Fruit fly (Drosophila melanogaster): Measurements from ENCODE around the gene Klp3A.

- TF ChIP-seq CG3065 (GFP tag; optimal IDR thresholded peaks at IDR 0.05) (peak; percentile 73), Chrac-16 (GFP tag; optimal IDR thresholded peaks at IDR 0.05) (peak; percentile 96), sc (optimal IDR thresholded peaks at IDR 0.05) (no peak), sc (GFP tag; optimal IDR thresholded peaks at IDR 0.05) (peak; percentile 93), cato (GFP tag; optimal IDR thresholded peaks at IDR 0.05; ENCODE audit: borderline replicate concordance) (peak; percentile 90), CG8388 (GFP tag; optimal IDR thresholded peaks at IDR 0.05) (peak; percentile 96), CG7372 (GFP tag; IDR thresholded peaks at IDR 0.05) (peak; percentile 92), Oli (tag; optimal IDR thresholded peaks at IDR 0.05) (peak; percentile 98)
Measured at dm6 chrX:2646022-2646761, 42.3 kb upstream of the Klp3A start.

Data from whole organism, embryonic.